Worm (Caenorhabditis elegans) whole organism, early embryonic: ENCODE data around the gene fbxb-6.
"Not testable (repeated sequence)": the region's sequence is repeated elsewhere in the genome, so short reads cannot be mapped to it uniquely, and the experiment has no call there.

Experiments
- aly-1 ChIP-seq: sonication (generic microtip); optimal IDR thresholded peaks from 2 replicates; lab custom pipeline; 2016; ENCODE audit warnings: missing genetic modification characterization, missing compliant biosample characterization
- ama-1 ChIP-seq: fragments of 150-350 bp; optimal IDR thresholded peaks from 2 replicates; lab custom pipeline; 2014
- ceh-13 ChIP-seq: fragments of 200-800 bp; sonication (Bioruptor generic); optimal IDR thresholded peaks from 2 replicates; lab custom pipeline; 2018; ENCODE audit warnings: mild to moderate bottlenecking, missing genetic modification characterization, missing compliant biosample characterization
- flt-1 ChIP-seq: fragments of 200-800 bp; sonication (Bioruptor generic); IDR thresholded peaks from 2 replicates; pipeline ENCODE4 v1.3.6; 2022; ENCODE audit warnings: missing genetic modification characterization, missing compliant biosample characterization
- hmbx-1 ChIP-seq: sonication (generic microtip); optimal IDR thresholded peaks from 2 replicates; lab custom pipeline; 2016; ENCODE audit warnings: mild to moderate bottlenecking, missing genetic modification characterization, missing compliant biosample characterization
- hnd-1 ChIP-seq: sonication (generic microtip); optimal IDR thresholded peaks from 2 replicates; lab custom pipeline; 2016; ENCODE audit warnings: missing genetic modification characterization, missing compliant biosample characterization
- scrt-1 ChIP-seq: fragments of 200-800 bp; sonication (Bioruptor generic); IDR thresholded peaks from 2 replicates; pipeline ENCODE4 v1.3.6; 2022; ENCODE audit warnings: missing genetic modification characterization, missing compliant biosample characterization
- tbx-11 ChIP-seq: fragments of 200-800 bp; sonication (Bioruptor generic); IDR thresholded peaks from 2 replicates; pipeline ENCODE4 v1.3.6; 2022; ENCODE audit warnings: missing genetic modification characterization, missing compliant biosample characterization
- tra-4 ChIP-seq: sonication (generic microtip); optimal IDR thresholded peaks from 2 replicates; lab custom pipeline; 2017; ENCODE audit warnings: missing genetic modification characterization, missing compliant biosample characterization

DNA sequence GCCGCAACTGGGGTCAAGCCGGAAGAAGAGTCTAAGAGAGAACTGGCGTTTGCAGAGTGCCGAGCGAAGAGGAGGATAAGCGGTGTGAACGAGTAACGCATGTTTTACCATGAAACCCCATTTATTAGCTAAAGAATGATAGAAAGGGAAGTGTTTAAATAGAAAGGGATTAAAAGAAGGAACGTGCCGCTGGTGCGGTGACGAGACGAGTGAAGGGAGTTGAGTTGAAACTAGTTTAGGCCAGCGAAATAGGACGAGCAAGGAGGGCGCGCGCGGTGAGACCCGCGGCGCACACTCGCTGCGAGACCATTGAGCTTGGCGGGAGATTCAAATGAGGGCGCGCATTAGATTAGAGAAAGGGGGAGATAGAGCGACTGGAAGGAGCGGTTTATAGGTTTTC, 18.0 kb upstream of the fbxb-6 start, which contains the start of gene math-1:
- TF ChIP-seq aly-1 (tag; lab: Kevin White, UChicago); ceh-13 (GFP tag; lab: Kevin White, UChicago); ama-1 (lab: Kevin White, UChicago); tra-4 (tag; lab: Kevin White, UChicago); flt-1 (GFP tag; lab: Robert Waterston, UW); hmbx-1; scrt-1; hnd-1 (tag; lab: Kevin White, UChicago); tbx-11 (GFP tag; lab: Robert Waterston, UW): not testable (repeated sequence)
